Worm (Caenorhabditis elegans) whole organism, L4/young adult: ENCODE results near the gene srh-277.

Source experiments
- W03F9.2 ChIP-seq: fragments of 150-350 bp; optimal IDR thresholded peaks from 2 replicates; lab custom pipeline; 2014; ENCODE audit warnings: missing biosample characterization, missing genetic modification characterization
- him-1 ChIP-seq: sonication (generic microtip); optimal IDR thresholded peaks from 2 replicates; lab custom pipeline; 2016; ENCODE audit warnings: missing genotype, missing genetic modification reagents, missing genetic modification characterization, missing compliant biosample characterization

- TF ChIP-seq him-1 (tag; lab: Kevin White, UChicago): no peak
- TF ChIP-seq W03F9.2 (tag; lab: Kevin White, UChicago): no peak
Measured at ce11 chrV:16209837-16210236, 26.8 kb downstream of the srh-277 start, which contains the start of gene oac-15.
